Worm (Caenorhabditis elegans) whole organism, L1 larva: ENCODE data around the gene hmg-11.

ENCODE experiments used
- C16A3.4 ChIP-seq: fragments of 150-350 bp; optimal IDR thresholded peaks from 2 replicates; lab custom pipeline; 2014; ENCODE audit warnings: missing biosample characterization, missing genetic modification characterization
- C34B4.2 ChIP-seq: sonication (generic microtip); optimal IDR thresholded peaks from 2 replicates; lab custom pipeline; 2017; ENCODE audit warnings: mild to moderate bottlenecking, missing genetic modification characterization, missing compliant biosample characterization
- blmp-1 ChIP-seq: fragments of 150-350 bp; optimal IDR thresholded peaks from 2 replicates; lab custom pipeline; 2014; ENCODE audit warnings: missing biosample characterization, missing genetic modification characterization
- ceh-63 ChIP-seq: fragments of 200-800 bp; sonication (Bioruptor generic); optimal IDR thresholded peaks from 2 replicates; lab custom pipeline; 2018; ENCODE audit warnings: mild to moderate bottlenecking, missing genetic modification characterization, missing compliant biosample characterization
- efl-1 ChIP-seq, 4 experiments: fragments of 150-350 bp; optimal IDR thresholded peaks in 3 of 4; peaks in 1 of 4; 1 replicate in 1 of 4; 2 replicates in 3 of 4; lab custom pipeline; 2014; ENCODE audit warnings: missing biosample characterization in 2 of 4, missing genetic modification characterization in 2 of 4, missing genetic modification reagents in 2 of 4
- efl-3 ChIP-seq: fragments of 200-800 bp; sonication (Bioruptor generic); optimal IDR thresholded peaks from 2 replicates; lab custom pipeline; 2018; ENCODE audit warnings: mild to moderate bottlenecking, missing genetic modification characterization, missing compliant biosample characterization
- egl-13 ChIP-seq: sonication (generic microtip); optimal IDR thresholded peaks from 2 replicates; lab custom pipeline; 2016; ENCODE audit warnings: missing genotype, missing genetic modification reagents, missing genetic modification characterization, missing compliant biosample characterization
- egl-27 ChIP-seq, 2 experiments: fragments of 150-350 bp in 1 of 2; sonication (generic microtip); optimal IDR thresholded peaks; 3 replicates each; lab custom pipeline; 2017 to 2018; ENCODE audit warnings: missing biosample characterization in 2 of 2, missing genetic modification characterization in 2 of 2, missing genetic modification reagents in 2 of 2
- fkh-10 ChIP-seq: sonication (generic microtip); optimal IDR thresholded peaks from 2 replicates; lab custom pipeline; 2017; ENCODE audit warnings: missing biosample characterization, missing genetic modification reagents, missing genetic modification characterization
- fkh-4 ChIP-seq: sonication (generic microtip); optimal IDR thresholded peaks from 2 replicates; lab custom pipeline; 2016; ENCODE audit warnings: missing compliant biosample characterization, missing genetic modification characterization, borderline replicate concordance
- fos-1 ChIP-seq: fragments of 150-350 bp; optimal IDR thresholded peaks from 2 replicates; lab custom pipeline; 2014; ENCODE audit warnings: missing biosample characterization, missing genetic modification characterization
- hlh-4 ChIP-seq: sonication (generic microtip); optimal IDR thresholded peaks from 2 replicates; lab custom pipeline; 2016; ENCODE audit warnings: mild to moderate bottlenecking, missing genetic modification characterization, missing compliant biosample characterization
- isw-1 ChIP-seq: fragments of 200-800 bp; sonication (Bioruptor generic); IDR thresholded peaks from 2 replicates; pipeline ENCODE4 v1.3.6; 2022; ENCODE audit warnings: missing genetic modification characterization, missing compliant biosample characterization
- jun-1 ChIP-seq: fragments of 150-350 bp; optimal IDR thresholded peaks from 2 replicates; lab custom pipeline; 2014; ENCODE audit warnings: missing biosample characterization, missing genetic modification reagents, missing genetic modification characterization
- lin-14 ChIP-seq: fragments of 200-800 bp; sonication (Bioruptor generic); optimal IDR thresholded peaks from 2 replicates; lab custom pipeline; 2018; ENCODE audit warnings: mild to moderate bottlenecking, missing genetic modification characterization, moderate library complexity, missing compliant biosample characterization
- lin-15B ChIP-seq: fragments of 150-350 bp; sonication (generic microtip); optimal IDR thresholded peaks from 3 replicates; lab custom pipeline; 2014; ENCODE audit warnings: missing biosample characterization, missing genetic modification characterization
- lir-3 ChIP-seq: sonication (generic microtip); optimal IDR thresholded peaks from 2 replicates; lab custom pipeline; 2016; ENCODE audit warnings: mild to moderate bottlenecking, missing genetic modification characterization, moderate library complexity, missing compliant biosample characterization; ENCODE audit not compliant: poor library complexity
- mdl-1 ChIP-seq, 2 experiments: fragments of 150-350 bp; optimal IDR thresholded peaks; 2 replicates each; lab custom pipeline; 2014 to 2017; ENCODE audit warnings: missing biosample characterization in 2 of 2, missing genetic modification characterization in 2 of 2, inconsistent platforms in 1 of 2
- mef-2 ChIP-seq: fragments of 150-350 bp; optimal IDR thresholded peaks from 2 replicates; lab custom pipeline; 2014; ENCODE audit warnings: missing biosample characterization, missing genetic modification characterization
- nhr-11 ChIP-seq: fragments of 150-350 bp; optimal IDR thresholded peaks from 2 replicates; lab custom pipeline; 2014; ENCODE audit warnings: missing biosample characterization, missing genetic modification characterization
- nhr-76 ChIP-seq: sonication (generic microtip); optimal IDR thresholded peaks from 2 replicates; lab custom pipeline; 2017; ENCODE audit warnings: missing biosample characterization, missing genetic modification characterization
- nhr-84 ChIP-seq: sonication (generic microtip); optimal IDR thresholded peaks from 2 replicates; lab custom pipeline; 2017; ENCODE audit warnings: missing biosample characterization, missing genetic modification characterization
- nhr-85 ChIP-seq: sonication (generic microtip); peaks from one replicate; lab custom pipeline; 2016; ENCODE audit warnings: missing genetic modification characterization, inconsistent platforms, missing compliant biosample characterization
- nhr-90 ChIP-seq: sonication (generic microtip); optimal IDR thresholded peaks from 2 replicates; lab custom pipeline; 2016; ENCODE audit warnings: mild to moderate bottlenecking, missing genetic modification characterization, missing compliant biosample characterization; ENCODE audit not compliant: poor library complexity
- pax-3 ChIP-seq: fragments of 200-800 bp; sonication (Bioruptor generic); optimal IDR thresholded peaks from 2 replicates; lab custom pipeline; 2018; ENCODE audit warnings: mild to moderate bottlenecking, missing genetic modification characterization, moderate library complexity, missing compliant biosample characterization
- rnt-1 ChIP-seq: sonication (generic microtip); optimal IDR thresholded peaks from 2 replicates; lab custom pipeline; 2016; ENCODE audit warnings: mild to moderate bottlenecking, missing genetic modification characterization, moderate library complexity, missing compliant biosample characterization
- snpc-4 ChIP-seq: fragments of 150-350 bp; optimal IDR thresholded peaks from 2 replicates; lab custom pipeline; 2014; ENCODE audit warnings: missing biosample characterization, missing genetic modification characterization
- snu-23 ChIP-seq: sonication (generic microtip); optimal IDR thresholded peaks from 2 replicates; lab custom pipeline; 2016; ENCODE audit warnings: missing genetic modification characterization, missing compliant biosample characterization
- tlp-1 ChIP-seq: fragments of 150-350 bp; optimal IDR thresholded peaks from 2 replicates; lab custom pipeline; 2014; ENCODE audit warnings: missing biosample characterization, missing genetic modification characterization
- unc-130 ChIP-seq: fragments of 150-350 bp; optimal IDR thresholded peaks from 2 replicates; lab custom pipeline; 2017; ENCODE audit warnings: missing biosample characterization, missing genetic modification characterization, inconsistent platforms
- unc-62 ChIP-seq: fragments of 150-350 bp; optimal IDR thresholded peaks from 2 replicates; lab custom pipeline; 2014; ENCODE audit warnings: missing biosample characterization, missing genetic modification reagents, missing genetic modification characterization
- unc-86 ChIP-seq: sonication (generic microtip); optimal IDR thresholded peaks from 2 replicates; lab custom pipeline; 2016; ENCODE audit warnings: missing genetic modification characterization, missing compliant biosample characterization
- unc-98 ChIP-seq: fragments of 200-800 bp; sonication (Bioruptor generic); IDR thresholded peaks from 2 replicates; pipeline ENCODE4 v1.3.6; 2022; ENCODE audit warnings: missing genetic modification characterization, missing compliant biosample characterization
- zag-1 ChIP-seq: fragments of 150-350 bp; optimal IDR thresholded peaks from 2 replicates; lab custom pipeline; 2014; ENCODE audit warnings: missing biosample characterization, missing genetic modification characterization
- zip-4 ChIP-seq: fragments of 200-800 bp; sonication (Bioruptor generic); optimal IDR thresholded peaks from 2 replicates; lab custom pipeline; 2018; ENCODE audit warnings: mild to moderate bottlenecking, missing genetic modification characterization, moderate library complexity, missing compliant biosample characterization
- ztf-11 ChIP-seq, 2 experiments: sonication (generic microtip); optimal IDR thresholded peaks; 2 replicates each; lab custom pipeline; 2016 to 2017; ENCODE audit warnings: missing genetic modification characterization in 2 of 2, missing biosample characterization in 1 of 2, missing compliant biosample characterization in 1 of 2
- ztf-4 ChIP-seq: fragments of 150-350 bp; optimal IDR thresholded peaks from 2 replicates; lab custom pipeline; 2014; ENCODE audit warnings: missing biosample characterization, missing genetic modification characterization

The hmg-11 gene

ce11 chrII:4677916-4678315, 5.0 kb downstream of the hmg-11 start, which contains the start of gene T05A7.1:
Gene T05A7.1, plus strand, starts transcription at chrII:4678216.
- TF ChIP-seq jun-1 (tag; lab: Kevin White, UChicago) (no peak), egl-27 (tag; optimal IDR thresholded peaks at IDR 0.05; lab: Kevin White, UChicago) (no peak), lin-14 (no peak), nhr-90 (no peak), lir-3 (tag; lab: Kevin White, UChicago) (no peak)

ce11 chrII:4681391-4681790, 8.5 kb downstream of the hmg-11 start, which contains the start of gene T05A7.7:
Gene T05A7.7, minus strand, starts transcription at chrII:4681491.
- TF ChIP-seq fkh-10 (GFP tag; lab: Kevin White, UChicago): no peak
- peak; percentile 43 for TF ChIP-seq blmp-1 (tag; lab: Kevin White, UChicago)
- TF ChIP-seq nhr-76: no peak
- no peak for TF ChIP-seq ztf-11 (tag; optimal IDR thresholded peaks at IDR 0.05; lab: Kevin White, UChicago)

ce11 chrII:4683693-4684092, 10.8 kb downstream of the hmg-11 start, which contains the start of gene sre-40:
Gene sre-40, minus strand, starts transcription at chrII:4683793.
- no peak for TF ChIP-seq rnt-1 (tag; lab: Kevin White, UChicago)
- TF ChIP-seq C16A3.4 (tag; lab: Kevin White, UChicago): no peak
- TF ChIP-seq unc-130 (tag; lab: Kevin White, UChicago): no peak
- no peak for TF ChIP-seq snpc-4 (tag; lab: Kevin White, UChicago)
- no peak for TF ChIP-seq lin-14
- no peak for TF ChIP-seq pax-3 (tag; lab: Kevin White, UChicago)
- no peak for TF ChIP-seq nhr-76
- TF ChIP-seq unc-86 (tag; lab: Kevin White, UChicago): no peak
- no peak for TF ChIP-seq fos-1 (tag; lab: Kevin White, UChicago)
- no peak for TF ChIP-seq efl-3 (GFP tag; lab: Kevin White, UChicago)
- TF ChIP-seq mdl-1 (tag; optimal IDR thresholded peaks at IDR 0.05; lab: Kevin White, UChicago): no peak
- TF ChIP-seq tlp-1: no peak
- no peak for TF ChIP-seq nhr-85 (tag; lab: Kevin White, UChicago)
- no peak for TF ChIP-seq egl-27 (tag; optimal IDR thresholded peaks at IDR 0.05; lab: Kevin White, UChicago)
- TF ChIP-seq lin-15B (tag; lab: Kevin White, UChicago): no peak
- no peak for TF ChIP-seq nhr-84 (tag; lab: Kevin White, UChicago)
- TF ChIP-seq ztf-4 (tag; lab: Kevin White, UChicago): no peak
- no peak for TF ChIP-seq blmp-1 (tag; lab: Kevin White, UChicago)
- no peak for TF ChIP-seq hlh-4 (tag; lab: Kevin White, UChicago)
- TF ChIP-seq, all 84 proteins: peak for 0

ce11 chrII:4684852-4685251, 12.0 kb downstream of the hmg-11 start:
- TF ChIP-seq efl-1 (optimal IDR thresholded peaks at IDR 0.05; lab: Kevin White, UChicago): no peak
- no peak for TF ChIP-seq efl-1 (GFP tag; optimal IDR thresholded peaks at IDR 0.05 in 1 of 2; lab: Kevin White, UChicago)
- TF ChIP-seq ztf-11 (tag; optimal IDR thresholded peaks at IDR 0.05; lab: Kevin White, UChicago): no peak

ce11 chrII:4686941-4687340, 14.1 kb downstream of the hmg-11 start, which contains the start of gene sre-39:
Gene sre-39, plus strand, starts transcription at chrII:4687241.
- TF ChIP-seq zip-4 (no peak), isw-1 (GFP tag; lab: Robert Waterston, UW) (no peak), mef-2 (no peak), egl-13 (tag; lab: Kevin White, UChicago) (no peak), ceh-63 (no peak), snu-23 (GFP tag; lab: Kevin White, UChicago) (no peak), fkh-4 (tag; lab: Kevin White, UChicago) (no peak), unc-62 (GFP tag; lab: Kevin White, UChicago) (no peak), unc-86 (tag; lab: Kevin White, UChicago) (no peak), nhr-11 (tag; lab: Kevin White, UChicago) (no peak), C34B4.2 (tag; lab: Kevin White, UChicago) (no peak), unc-98 (no peak), zag-1 (no peak), nhr-85 (tag; lab: Kevin White, UChicago) (no peak)
